Fruit fly (Drosophila melanogaster): Measurements from ENCODE around the gene CG8312.
A peak's percentile ranks its signal among the peaks of the same experiment; 100 is the strongest.

DNA sequence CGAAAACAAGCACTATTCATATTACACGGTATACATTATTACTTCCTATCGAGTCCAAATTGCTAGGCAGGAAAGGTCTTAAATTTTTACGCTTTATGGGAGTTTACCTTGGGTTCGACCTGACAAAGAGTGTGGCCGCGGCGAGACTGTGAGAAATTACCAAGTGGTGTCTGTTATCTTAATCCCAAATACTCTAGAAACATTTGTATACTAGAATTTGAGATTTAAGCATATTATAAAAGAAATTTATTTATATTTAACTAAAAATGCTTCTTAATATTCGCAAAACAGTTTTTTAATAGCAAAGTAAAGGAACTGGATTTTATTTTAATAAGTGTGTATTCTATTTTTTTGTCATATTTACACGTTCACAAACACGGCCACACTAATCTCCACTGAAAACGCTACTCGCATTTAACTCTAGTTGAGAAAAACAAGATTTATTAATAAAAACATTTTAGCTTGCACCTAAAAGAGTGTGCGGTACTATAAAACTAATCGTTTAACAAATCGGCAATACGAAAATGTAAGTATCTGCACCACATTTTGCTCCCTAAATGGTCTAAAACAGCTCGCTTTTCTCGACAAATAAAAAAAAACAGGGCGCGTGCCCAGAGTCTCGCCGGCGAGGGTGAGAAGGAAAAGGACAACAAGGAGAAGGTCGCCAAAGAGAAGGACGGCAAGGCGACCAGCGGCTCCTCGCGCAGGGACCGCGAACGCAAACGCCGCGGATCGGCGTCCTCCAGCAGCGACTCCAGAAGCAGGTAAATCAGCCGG is 39.3 kb upstream of the CG8312 start, which contains the start of the genes mura and RnpS1:
- peak; percentile 53 for TF ChIP-seq cic (GFP tag; optimal IDR thresholded peaks at IDR 0.05)
- TF ChIP-seq toe (GFP tag; optimal IDR thresholded peaks at IDR 0.05), result no peak
- TF ChIP-seq CG12768 (GFP tag; optimal IDR thresholded peaks at IDR 0.05), result no peak
- no peak for TF ChIP-seq kay (GFP tag; ENCODE audit: borderline replicate concordance)
- TF ChIP-seq CG14711 (tag; optimal IDR thresholded peaks at IDR 0.05), result no peak
- TF ChIP-seq Mnt (GFP tag; optimal IDR thresholded peaks at IDR 0.05), result peak; percentile 8
- TF ChIP-seq Clk (GFP tag; optimal IDR thresholded peaks at IDR 0.05), result no peak
- no peak for TF ChIP-seq Hr96 (GFP tag; optimal IDR thresholded peaks at IDR 0.05)
- no peak for TF ChIP-seq CG33017 (tag; optimal IDR thresholded peaks at IDR 0.05)
- no peak for TF ChIP-seq CG5204 (GFP tag; optimal IDR thresholded peaks at IDR 0.05)
